Worm (Caenorhabditis elegans) whole organism, young adult: ENCODE measurements around the gene ttr-49.

Experiments
- B0019.2 ChIP-seq: fragments of 200-800 bp; sonication (Bioruptor generic); conservative IDR thresholded peaks from 2 replicates; pipeline ENCODE4 v1.3.6; 2022; ENCODE audit warnings: missing genetic modification reagents, missing genetic modification characterization, missing compliant biosample characterization
- D2030.7 ChIP-seq: fragments of 200-800 bp; sonication (Bioruptor generic); IDR thresholded peaks from 2 replicates; pipeline ENCODE4 v1.3.6; 2022; ENCODE audit warnings: missing genetic modification reagents, missing genetic modification characterization, missing compliant biosample characterization
- F22D6.2 ChIP-seq: sonication (generic microtip); optimal IDR thresholded peaks from 2 replicates; lab custom pipeline; 2016; ENCODE audit warnings: mild to moderate bottlenecking, missing genetic modification characterization, missing compliant biosample characterization
- F23B12.7 ChIP-seq: sonication (generic microtip); optimal IDR thresholded peaks from 2 replicates; lab custom pipeline; 2017; ENCODE audit warnings: missing genetic modification characterization, mild to moderate bottlenecking, missing compliant biosample characterization, antibody characterized with exemption, moderate library complexity; ENCODE audit not compliant: insufficient read depth
- F33H1.4 ChIP-seq: fragments of 200-800 bp; sonication (Bioruptor generic); IDR thresholded peaks from 2 replicates; pipeline ENCODE4 v1.3.6; 2022; ENCODE audit warnings: missing genetic modification reagents, missing genetic modification characterization, missing compliant biosample characterization
- F57A8.1 ChIP-seq: fragments of 200-800 bp; sonication (Bioruptor generic); optimal IDR thresholded peaks from 2 replicates; lab custom pipeline; 2018; ENCODE audit warnings: mild to moderate bottlenecking, missing genetic modification characterization, moderate library complexity, missing compliant biosample characterization
- K11D2.4 ChIP-seq: fragments of 200-800 bp; sonication (Bioruptor generic); IDR thresholded peaks from 2 replicates; pipeline ENCODE4 v1.3.6; 2022; ENCODE audit warnings: missing genetic modification reagents, missing genetic modification characterization, missing compliant biosample characterization
- T07F8.4 ChIP-seq: sonication (generic microtip); optimal IDR thresholded peaks from 2 replicates; lab custom pipeline; 2016; ENCODE audit warnings: mild to moderate bottlenecking, missing genetic modification characterization, moderate library complexity, missing compliant biosample characterization
- ZK185.1 ChIP-seq: sonication (generic microtip); optimal IDR thresholded peaks from 2 replicates; lab custom pipeline; 2016; ENCODE audit warnings: mild to moderate bottlenecking, missing genetic modification characterization, missing compliant biosample characterization; ENCODE audit not compliant: poor library complexity, severe bottlenecking
- ama-1 ChIP-seq, 3 experiments: fragments of 150-350 bp in 1 of 3; sonication (generic microtip) in 2 of 3; optimal IDR thresholded peaks; 2 replicates each; lab custom pipeline; 2014 to 2018; ENCODE audit warnings: missing biosample characterization in 2 of 3, missing genetic modification characterization in 2 of 3, missing genetic modification reagents in 2 of 3
- atf-7 ChIP-seq: sonication (generic microtip); optimal IDR thresholded peaks from 2 replicates; lab custom pipeline; 2017; ENCODE audit warnings: mild to moderate bottlenecking, missing genetic modification characterization, missing compliant biosample characterization
- attf-3 ChIP-seq: fragments of 200-800 bp; sonication (Bioruptor generic); conservative IDR thresholded peaks from 2 replicates; pipeline ENCODE4 v1.3.6; 2022; ENCODE audit warnings: missing genetic modification reagents, missing genetic modification characterization, missing compliant biosample characterization
- attf-5 ChIP-seq: fragments of 200-800 bp; sonication (Bioruptor generic); optimal IDR thresholded peaks from 2 replicates; lab custom pipeline; 2018; ENCODE audit warnings: mild to moderate bottlenecking, missing genetic modification characterization, missing compliant biosample characterization
- cebp-1 ChIP-seq, 2 experiments: fragments of 200-800 bp in 1 of 2; sonication (Bioruptor generic) in 1 of 2; sonication (generic microtip) in 1 of 2; IDR thresholded peaks in 1 of 2; optimal IDR thresholded peaks in 1 of 2; 2 replicates each; pipeline versions ENCODE4 v1.3.6 to Lab custom; 2017 to 2022; ENCODE audit warnings: missing compliant biosample characterization in 2 of 2, missing genetic modification characterization in 2 of 2, mild to moderate bottlenecking in 1 of 2, missing genetic modification reagents in 1 of 2, moderate library complexity in 1 of 2
- cebp-2 ChIP-seq: fragments of 200-800 bp; sonication (Bioruptor generic); IDR thresholded peaks from 2 replicates; pipeline ENCODE4 v1.3.6; 2022; ENCODE audit warnings: missing genetic modification characterization, missing compliant biosample characterization
- ceh-27 ChIP-seq: fragments of 200-800 bp; sonication (Bioruptor generic); optimal IDR thresholded peaks from 2 replicates; lab custom pipeline; 2018; ENCODE audit warnings: mild to moderate bottlenecking, missing genetic modification characterization, moderate library complexity, missing compliant biosample characterization
- chd-7 ChIP-seq: sonication (generic microtip); optimal IDR thresholded peaks from 2 replicates; lab custom pipeline; 2016; ENCODE audit warnings: mild to moderate bottlenecking, missing genetic modification characterization, moderate library complexity, missing compliant biosample characterization
- dox-1 ChIP-seq: fragments of 200-800 bp; sonication (Bioruptor generic); IDR thresholded peaks from 2 replicates; pipeline ENCODE4 v1.3.6; 2022; ENCODE audit warnings: missing genetic modification reagents, missing genetic modification characterization, missing compliant biosample characterization
- dpl-1 ChIP-seq: fragments of 150-350 bp; optimal IDR thresholded peaks from 2 replicates; lab custom pipeline; 2014; ENCODE audit warnings: missing biosample characterization, missing genetic modification reagents, missing genetic modification characterization
- efl-1 ChIP-seq: fragments of 150-350 bp; optimal IDR thresholded peaks from 2 replicates; lab custom pipeline; 2014; ENCODE audit warnings: missing biosample characterization, missing genetic modification reagents, missing genetic modification characterization
- egl-18 ChIP-seq: fragments of 200-800 bp; sonication (Bioruptor generic); IDR thresholded peaks from 2 replicates; pipeline ENCODE4 v1.3.6; 2022; ENCODE audit warnings: missing genetic modification reagents, missing genetic modification characterization, missing compliant biosample characterization
- egl-44 ChIP-seq: fragments of 200-800 bp; sonication (Bioruptor generic); IDR thresholded peaks from 2 replicates; pipeline ENCODE4 v1.3.6; 2022; ENCODE audit warnings: missing genetic modification reagents, missing genetic modification characterization, missing compliant biosample characterization
- gei-17 ChIP-seq: fragments of 200-800 bp; sonication (Bioruptor generic); optimal IDR thresholded peaks from 2 replicates; lab custom pipeline; 2018; ENCODE audit warnings: mild to moderate bottlenecking, missing genetic modification characterization, missing compliant biosample characterization
- hsf-1 ChIP-seq: fragments of 200-800 bp; sonication (Bioruptor generic); IDR thresholded peaks from 2 replicates; pipeline ENCODE4 v1.3.6; 2022; ENCODE audit warnings: missing genetic modification reagents, missing genetic modification characterization, missing compliant biosample characterization
- lin-40 ChIP-seq: sonication (generic microtip); optimal IDR thresholded peaks from 2 replicates; lab custom pipeline; 2016; ENCODE audit warnings: missing genetic modification characterization, mild to moderate bottlenecking, missing compliant biosample characterization, missing genotype, missing genetic modification reagents
- lir-1 ChIP-seq: fragments of 200-800 bp; sonication (Bioruptor generic); conservative IDR thresholded peaks from 2 replicates; pipeline ENCODE4 v1.3.6; 2022; ENCODE audit warnings: missing genetic modification reagents, missing genetic modification characterization, missing compliant biosample characterization
- lsl-1 ChIP-seq: fragments of 200-800 bp; sonication (Bioruptor generic); optimal IDR thresholded peaks from 2 replicates; lab custom pipeline; 2018; ENCODE audit warnings: mild to moderate bottlenecking, missing genetic modification characterization, moderate library complexity, missing compliant biosample characterization
- madf-10 ChIP-seq: sonication (generic microtip); optimal IDR thresholded peaks from 2 replicates; lab custom pipeline; 2016; ENCODE audit warnings: mild to moderate bottlenecking, missing genetic modification characterization, missing compliant biosample characterization
- madf-6 ChIP-seq: fragments of 200-800 bp; sonication (Bioruptor generic); IDR thresholded peaks from 2 replicates; pipeline ENCODE4 v1.3.6; 2022; ENCODE audit warnings: missing genetic modification reagents, missing genetic modification characterization, missing compliant biosample characterization
- madf-8 ChIP-seq: fragments of 200-800 bp; sonication (Bioruptor generic); conservative IDR thresholded peaks from 2 replicates; pipeline ENCODE4 v1.3.6; 2022; ENCODE audit warnings: missing genetic modification reagents, missing genetic modification characterization, missing compliant biosample characterization
- mes-4 ChIP-seq: sonication (generic microtip); optimal IDR thresholded peaks from 2 replicates; lab custom pipeline; 2016; ENCODE audit warnings: missing genotype, missing genetic modification characterization, missing compliant biosample characterization
- nfya-1 ChIP-seq: sonication (generic microtip); optimal IDR thresholded peaks from 2 replicates; lab custom pipeline; 2017; ENCODE audit warnings: antibody characterized with exemption, missing compliant biosample characterization, missing genetic modification characterization, borderline replicate concordance; ENCODE audit not compliant: insufficient read depth
- nfyb-1 ChIP-seq: fragments of 200-800 bp; sonication (Bioruptor generic); IDR thresholded peaks from 2 replicates; pipeline ENCODE4 v1.3.6; 2022; ENCODE audit warnings: missing genetic modification reagents, missing genetic modification characterization, missing compliant biosample characterization
- nhr-120 ChIP-seq: fragments of 200-800 bp; sonication (Bioruptor generic); IDR thresholded peaks from 2 replicates; pipeline ENCODE4 v1.3.6; 2022; ENCODE audit warnings: missing genetic modification characterization, missing compliant biosample characterization
- nhr-90 ChIP-seq: sonication (generic microtip); optimal IDR thresholded peaks from 2 replicates; lab custom pipeline; 2016; ENCODE audit warnings: missing genotype, mild to moderate bottlenecking, missing genetic modification characterization, missing compliant biosample characterization
- pha-4 ChIP-seq: fragments of 150-350 bp; sonication (generic microtip); optimal IDR thresholded peaks from 2 replicates; lab custom pipeline; 2014; ENCODE audit warnings: missing biosample characterization, missing genetic modification reagents, missing genetic modification characterization
- sea-2 ChIP-seq: fragments of 200-800 bp; sonication (Bioruptor generic); IDR thresholded peaks from 2 replicates; pipeline ENCODE4 v1.3.6; 2022; ENCODE audit warnings: missing genetic modification characterization, missing compliant biosample characterization
- tlf-1 ChIP-seq: fragments of 200-800 bp; sonication (Bioruptor generic); optimal IDR thresholded peaks from 2 replicates; lab custom pipeline; 2018; ENCODE audit warnings: mild to moderate bottlenecking, missing genetic modification characterization, missing compliant biosample characterization
- unc-130 ChIP-seq: sonication (generic microtip); optimal IDR thresholded peaks from 2 replicates; lab custom pipeline; 2016; ENCODE audit warnings: missing genetic modification reagents, missing genetic modification characterization, missing compliant biosample characterization
- xnd-1 ChIP-seq: sonication (generic microtip); optimal IDR thresholded peaks from 2 replicates; lab custom pipeline; 2016; ENCODE audit warnings: missing genotype, missing genetic modification reagents, missing genetic modification characterization, missing compliant biosample characterization
- ztf-18 ChIP-seq: sonication (generic microtip); optimal IDR thresholded peaks from 2 replicates; lab custom pipeline; 2016; ENCODE audit warnings: missing genotype, mild to moderate bottlenecking, missing genetic modification characterization, missing compliant biosample characterization
- ztf-3 ChIP-seq: fragments of 200-800 bp; sonication (Bioruptor generic); optimal IDR thresholded peaks from 2 replicates; lab custom pipeline; 2018; ENCODE audit warnings: mild to moderate bottlenecking, missing genetic modification characterization, missing compliant biosample characterization

ttr-49 gene

DNA sequence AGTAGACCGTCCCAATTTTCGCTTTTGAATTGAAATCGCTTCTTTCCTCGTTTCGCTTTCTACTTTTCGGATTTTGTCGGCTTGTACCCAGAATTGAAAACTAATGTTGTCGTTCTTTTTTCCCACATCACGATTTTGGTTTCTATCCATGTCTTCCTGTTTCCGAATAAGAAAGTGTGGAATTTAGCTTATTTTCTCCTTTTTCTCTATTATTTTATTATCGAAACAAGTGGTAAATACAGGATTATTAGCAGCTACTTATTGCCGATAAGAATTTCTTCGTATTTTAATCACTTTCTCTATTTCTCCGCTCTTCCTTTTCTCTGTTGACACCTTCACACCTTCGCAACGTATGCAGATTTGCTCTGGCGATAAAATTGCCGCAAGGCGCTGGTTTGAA, 28.6 kb upstream of the ttr-49 start:
- no peak for TF ChIP-seq unc-130 (GFP tag; lab: Kevin White, UChicago)
- no peak for TF ChIP-seq sea-2
- TF ChIP-seq lin-40: no peak
- TF ChIP-seq tlf-1 (GFP tag; lab: Kevin White, UChicago): no peak
- TF ChIP-seq, all 124 proteins: peak for 0

DNA sequence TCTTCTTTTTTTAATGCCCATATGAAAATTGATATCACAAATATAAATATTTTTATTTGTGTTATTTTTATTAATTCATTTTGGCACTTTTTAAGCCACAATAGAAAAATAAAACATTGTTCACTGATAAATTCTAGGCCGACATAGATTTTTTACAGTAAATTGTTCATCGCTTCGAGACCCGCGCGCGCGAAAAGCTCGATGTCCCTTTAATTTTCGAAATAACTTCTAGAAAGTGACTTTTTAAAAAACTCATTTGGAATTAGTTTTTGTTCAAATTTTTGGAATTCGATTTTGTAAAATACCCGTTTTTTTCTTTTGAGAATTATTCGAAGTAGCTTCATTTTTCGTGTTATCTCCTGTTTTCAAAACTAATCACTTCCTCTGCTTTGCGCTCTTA, 28.0 kb upstream of the ttr-49 start:
- no peak for TF ChIP-seq lir-1 (GFP tag; lab: Robert Waterston, UW)
- TF ChIP-seq madf-6 (GFP tag; lab: Robert Waterston, UW): peak; percentile 76
- TF ChIP-seq madf-8 (GFP tag; lab: Robert Waterston, UW): peak; percentile 52; the same call in 1 of the 2 replicates
- TF ChIP-seq lsl-1 (GFP tag; lab: Kevin White, UChicago): peak; percentile 60
- TF ChIP-seq dpl-1: peak; percentile 25
- TF ChIP-seq D2030.7 (GFP tag; lab: Robert Waterston, UW): peak; percentile 27; the same call in 1 of the 2 replicates
- TF ChIP-seq lin-40: no peak
- peak; percentile 50 for TF ChIP-seq ztf-18 (tag; lab: Kevin White, UChicago)
- 0 out of 2 replicates have a peak, but pooled peaks have one; percentile 59 for TF ChIP-seq hsf-1
- no peak for TF ChIP-seq egl-18 (GFP tag; lab: Robert Waterston, UW)
- TF ChIP-seq F33H1.4 (GFP tag; lab: Robert Waterston, UW): peak; percentile 77
- TF ChIP-seq F23B12.7 (tag; lab: Kevin White, UChicago): no peak
- no peak for TF ChIP-seq attf-5 (GFP tag; lab: Kevin White, UChicago)
- peak; percentile 55 for TF ChIP-seq xnd-1 (tag; lab: Kevin White, UChicago)
- peak; percentile 79 for TF ChIP-seq efl-1 (GFP tag; lab: Kevin White, UChicago)
- TF ChIP-seq ama-1 (optimal IDR thresholded peaks at IDR 0.05; lab: Kevin White, UChicago): no peak
- TF ChIP-seq ama-1 (GFP tag; optimal IDR thresholded peaks at IDR 0.05; lab: Kevin White, UChicago): no peak

DNA sequence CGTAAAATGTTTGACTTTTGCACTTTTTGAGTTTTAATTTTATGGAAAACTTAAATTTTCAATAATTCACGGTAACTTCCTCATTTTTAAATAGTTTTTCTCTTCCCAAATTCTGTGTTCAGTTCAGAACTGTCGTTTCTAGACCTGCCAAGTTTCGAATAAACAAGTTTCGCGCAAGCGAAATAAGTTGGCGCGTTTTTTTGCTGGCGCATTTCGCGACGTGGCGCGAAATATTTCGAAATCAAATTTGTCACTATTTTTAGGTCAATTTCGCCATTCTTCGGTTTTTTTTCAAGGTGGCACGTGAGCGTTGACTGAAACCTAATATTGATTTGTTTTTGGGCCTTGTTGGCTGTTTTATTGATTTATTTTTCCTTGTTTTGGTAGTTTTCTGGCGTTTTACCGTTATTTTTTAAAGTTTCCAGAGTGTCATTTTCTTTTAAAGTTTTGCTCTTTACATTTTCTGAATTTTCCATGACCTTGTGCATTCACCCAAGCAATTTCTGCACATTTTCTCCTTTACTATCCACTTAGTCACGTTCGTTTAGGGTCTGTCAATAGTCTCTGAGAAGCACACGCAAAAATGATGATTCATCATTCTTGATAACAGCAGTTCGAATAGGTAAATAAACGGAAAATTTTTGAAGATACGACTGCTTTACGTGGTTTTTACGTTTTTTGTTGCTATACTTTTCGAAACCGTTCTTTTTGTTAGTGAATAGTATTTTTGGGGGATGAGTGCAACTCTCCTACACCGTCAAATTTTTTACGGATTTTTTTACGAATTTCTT, 26.4 kb upstream of the ttr-49 start:
- TF ChIP-seq F57A8.1 (GFP tag; lab: Kevin White, UChicago) (no peak), ztf-3 (GFP tag; lab: Kevin White, UChicago) (no peak), ceh-27 (GFP tag; lab: Kevin White, UChicago) (no peak), mes-4 (no peak), efl-1 (GFP tag; lab: Kevin White, UChicago) (peak; percentile 99), madf-10 (tag; lab: Kevin White, UChicago) (no peak), egl-18 (GFP tag; lab: Robert Waterston, UW) (no peak), atf-7 (tag; lab: Kevin White, UChicago) (no peak), madf-8 (GFP tag; lab: Robert Waterston, UW) (peak; percentile 100), T07F8.4 (tag; lab: Kevin White, UChicago) (no peak), ZK185.1 (tag; lab: Kevin White, UChicago) (no peak), cebp-2 (GFP tag; lab: Robert Waterston, UW) (no peak), nfya-1 (tag; lab: Kevin White, UChicago) (no peak), B0019.2 (peak; percentile 83), pha-4 (tag; lab: Kevin White, UChicago) (no peak), gei-17 (GFP tag; lab: Kevin White, UChicago) (no peak), egl-44 (GFP tag; lab: Robert Waterston, UW) (no peak), nfyb-1 (GFP tag; lab: Robert Waterston, UW) (no peak), cebp-1 (GFP tag; IDR thresholded peaks at IDR 0.05; lab: Robert Waterston, UW) (peak; percentile 71), cebp-1 (tag; optimal IDR thresholded peaks at IDR 0.05; lab: Kevin White, UChicago) (peak; percentile 82), attf-3 (peak; percentile 63), nhr-90 (tag; lab: Kevin White, UChicago) (no peak), K11D2.4 (GFP tag; lab: Robert Waterston, UW) (no peak), chd-7 (tag; lab: Kevin White, UChicago) (no peak), nhr-120 (GFP tag; lab: Robert Waterston, UW) (no peak), dox-1 (GFP tag; lab: Robert Waterston, UW) (peak; percentile 94), lir-1 (GFP tag; lab: Robert Waterston, UW) (peak; percentile 42; the same call in 1 of the 2 replicates), attf-5 (GFP tag; lab: Kevin White, UChicago) (no peak), F22D6.2 (tag; lab: Kevin White, UChicago) (no peak), D2030.7 (GFP tag; lab: Robert Waterston, UW) (peak; percentile 98; the same call in 1 of the 2 replicates)
